Fruit fly (Drosophila melanogaster) whole organism, pupa: Measurements from ENCODE around the gene CG13843.

Experiments
- CG10348 ChIP-seq: fragments of 200-800 bp; sonication (Bioruptor generic); IDR thresholded peaks from 2 replicates; pipeline ENCODE4 v1.3.6; 2022; ENCODE audit warnings: missing biosample characterization, missing genetic modification characterization
- CG12605 ChIP-seq: fragments of 200-800 bp; sonication (Bioruptor generic); IDR thresholded peaks from 2 replicates; pipeline ENCODE4 v1.3.6; 2022; ENCODE audit warnings: missing biosample characterization, missing genetic modification characterization
- CG13204 ChIP-seq: fragments of 200-800 bp; sonication (Bioruptor generic); optimal IDR thresholded peaks from 2 replicates; lab custom pipeline; 2018; ENCODE audit warnings: missing biosample characterization, mild to moderate bottlenecking, missing genetic modification characterization, moderate library complexity
- CG14655 ChIP-seq: fragments of 200-800 bp; sonication (Bioruptor generic); optimal IDR thresholded peaks from 3 replicates; lab custom pipeline; 2017; ENCODE audit warnings: mild to moderate bottlenecking, missing biosample characterization, missing genetic modification reagents, missing genetic modification characterization
- CG15710 ChIP-seq: fragments of 200-800 bp; sonication (Bioruptor generic); optimal IDR thresholded peaks from 2 replicates; lab custom pipeline; 2018; ENCODE audit warnings: missing biosample characterization, mild to moderate bottlenecking, missing genetic modification characterization, moderate library complexity
- CG17806 ChIP-seq: fragments of 200-800 bp; sonication (Bioruptor generic); optimal IDR thresholded peaks from 2 replicates; lab custom pipeline; 2018; ENCODE audit warnings: missing biosample characterization, mild to moderate bottlenecking, missing genetic modification characterization, moderate library complexity
- CG32121 ChIP-seq: fragments of 200-800 bp; sonication (Bioruptor generic); IDR thresholded peaks from 2 replicates; pipeline ENCODE4 v1.3.6; 2022; ENCODE audit warnings: missing biosample characterization, missing genetic modification characterization
- CG34367 ChIP-seq: fragments of 200-800 bp; sonication (Bioruptor generic); optimal IDR thresholded peaks from 2 replicates; lab custom pipeline; 2018; ENCODE audit warnings: missing biosample characterization, mild to moderate bottlenecking, missing genetic modification characterization
- CG4496 ChIP-seq: fragments of 200-800 bp; sonication (Bioruptor generic); IDR thresholded peaks from 3 replicates; pipeline ENCODE4 v1.3.6; 2022; ENCODE audit warnings: missing biosample characterization, missing genetic modification characterization
- CG8159 ChIP-seq: fragments of 200-800 bp; sonication (Bioruptor generic); optimal IDR thresholded peaks from 3 replicates; lab custom pipeline; 2018; ENCODE audit warnings: missing biosample characterization, mild to moderate bottlenecking, missing genetic modification characterization, moderate library complexity
- CG8301 ChIP-seq: fragments of 200-800 bp; sonication (Bioruptor generic); optimal IDR thresholded peaks from 2 replicates; lab custom pipeline; 2018; ENCODE audit warnings: missing biosample characterization, mild to moderate bottlenecking, missing genetic modification characterization
- CG9948 ChIP-seq: fragments of 200-800 bp; sonication (Bioruptor generic); optimal IDR thresholded peaks from 2 replicates; lab custom pipeline; 2018; ENCODE audit warnings: missing biosample characterization, mild to moderate bottlenecking, missing genetic modification characterization, moderate library complexity
- D1 ChIP-seq: fragments of 200-800 bp; sonication (Bioruptor generic); optimal IDR thresholded peaks from 2 replicates; lab custom pipeline; 2018; ENCODE audit warnings: missing biosample characterization, mild to moderate bottlenecking, missing genetic modification characterization, moderate library complexity
- EcR ChIP-seq: fragments of 200-800 bp; sonication (Bioruptor generic); optimal IDR thresholded peaks from 3 replicates; lab custom pipeline; 2019; ENCODE audit warnings: missing biosample characterization, missing genetic modification characterization, mild to moderate bottlenecking, moderate library complexity, missing genetic modification reagents
- Ets98B ChIP-seq: fragments of 200-800 bp; sonication (Bioruptor generic); IDR thresholded peaks from 2 replicates; pipeline ENCODE4 v1.3.6; 2022; ENCODE audit warnings: missing biosample characterization, missing genetic modification characterization
- Pif1A ChIP-seq: fragments of 200-800 bp; sonication (Bioruptor generic); optimal IDR thresholded peaks from 3 replicates; lab custom pipeline; 2016; ENCODE audit warnings: missing biosample characterization, missing genetic modification characterization
- Pif1B ChIP-seq: fragments of 200-800 bp; sonication (Bioruptor generic); optimal IDR thresholded peaks from 3 replicates; lab custom pipeline; 2016; ENCODE audit warnings: missing biosample characterization, missing genetic modification characterization
- Snoo ChIP-seq: fragments of 200-800 bp; sonication (Bioruptor generic); optimal IDR thresholded peaks from 3 replicates; lab custom pipeline; 2017; ENCODE audit warnings: missing biosample characterization, mild to moderate bottlenecking, missing genetic modification characterization, inconsistent platforms
- fd96Ca ChIP-seq: fragments of 200-800 bp; sonication (Bioruptor generic); IDR thresholded peaks from 3 replicates; pipeline ENCODE4 v1.3.6; 2022; ENCODE audit warnings: missing biosample characterization, missing genetic modification characterization
- gl ChIP-seq: fragments of 200-800 bp; sonication (Bioruptor generic); optimal IDR thresholded peaks from 2 replicates; lab custom pipeline; 2018; ENCODE audit warnings: missing biosample characterization, mild to moderate bottlenecking, missing genetic modification characterization
- rn ChIP-seq: fragments of 200-800 bp; sonication (Bioruptor generic); IDR thresholded peaks from 2 replicates; pipeline ENCODE4 v1.3.6; 2022; ENCODE audit warnings: missing biosample characterization, missing genetic modification characterization

The CG13843 gene

DNA sequence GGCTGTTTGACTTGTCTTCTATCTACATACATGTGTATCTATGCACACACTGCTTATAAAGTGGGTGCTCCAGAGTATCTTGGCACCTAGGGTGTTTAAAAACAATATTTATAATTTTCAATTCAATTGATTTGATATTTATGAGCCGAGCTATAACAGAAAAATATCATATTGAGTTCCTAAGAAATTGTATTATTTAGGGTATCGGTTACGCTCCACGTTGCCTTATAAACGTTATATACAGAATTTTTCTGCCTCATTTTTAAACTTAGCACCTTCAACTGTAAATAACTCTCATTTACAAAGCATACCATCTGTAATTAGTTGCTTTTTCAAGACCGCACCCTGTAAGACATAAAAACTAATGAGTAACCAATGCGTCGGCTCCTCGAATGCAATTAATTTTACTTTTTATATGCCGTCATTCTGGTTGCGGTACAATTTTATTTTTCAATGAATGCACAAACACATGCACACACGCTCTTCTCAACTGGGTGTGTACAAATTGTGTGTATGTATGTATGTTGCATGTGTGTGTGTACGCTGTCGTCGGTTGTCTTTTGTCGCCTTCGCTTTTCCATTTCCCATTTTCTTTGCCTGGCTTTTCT is 18.5 kb upstream of the CG13843 start:
- TF ChIP-seq CG10348 (GFP tag; lab: Robert Waterston, UW) (0 out of 2 replicates have a peak, but pooled peaks have one; percentile 39), Pif1B (GFP tag; lab: Kevin White, UChicago) (peak; percentile 36), fd96Ca (GFP tag; lab: Robert Waterston, UW) (peak; percentile 37; the same call in 1 of the 3 replicates), CG34367 (tag; lab: Kevin White, UChicago) (peak; percentile 18), CG8301 (peak; percentile 75), D1 (tag; lab: Kevin White, UChicago) (no peak), CG15710 (tag; lab: Kevin White, UChicago) (peak; percentile 46), CG9948 (peak; percentile 43), CG8159 (tag; lab: Kevin White, UChicago) (peak; percentile 47), CG32121 (GFP tag; lab: Robert Waterston, UW) (peak; percentile 19; the same call in 1 of the 2 replicates), rn (GFP tag; lab: Robert Waterston, UW) (no peak), Pif1A (GFP tag; lab: Kevin White, UChicago) (peak; percentile 71), CG17806 (tag; lab: Kevin White, UChicago) (peak; percentile 48), CG4496 (GFP tag; lab: Robert Waterston, UW) (peak; percentile 46), Snoo (tag; lab: Kevin White, UChicago) (no peak), CG14655 (GFP tag; lab: Kevin White, UChicago) (peak; percentile 86)
- TF ChIP-seq, all 21 proteins: peak for 13

DNA sequence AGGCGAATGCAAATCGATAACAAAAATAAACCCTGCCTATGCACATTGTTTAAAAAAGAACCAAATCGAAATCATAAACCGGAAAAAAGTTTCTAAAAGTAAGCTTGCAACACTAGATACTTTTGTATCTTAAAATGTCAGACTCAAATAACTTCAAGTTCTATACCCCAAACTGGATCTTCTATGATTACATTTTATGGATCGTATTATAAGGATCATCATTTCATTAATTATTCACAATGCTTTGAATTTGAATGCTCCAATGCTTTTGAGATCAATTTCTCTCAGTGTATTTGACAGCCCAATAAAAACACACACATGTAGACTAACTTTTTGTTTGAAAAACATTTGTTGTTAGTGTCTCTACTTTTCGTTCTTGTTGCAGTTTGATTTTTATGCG is 15.0 kb upstream of the CG13843 start:
- TF ChIP-seq CG8159 (tag; lab: Kevin White, UChicago) (no peak), CG13204 (GFP tag; lab: Kevin White, UChicago) (no peak), Snoo (tag; lab: Kevin White, UChicago) (no peak), CG34367 (tag; lab: Kevin White, UChicago) (no peak), CG12605 (GFP tag; lab: Robert Waterston, UW) (no peak), gl (no peak), CG32121 (GFP tag; lab: Robert Waterston, UW) (no peak; the same call in 1 of the 2 replicates), CG14655 (GFP tag; lab: Kevin White, UChicago) (peak; percentile 75), fd96Ca (GFP tag; lab: Robert Waterston, UW) (no peak), CG17806 (tag; lab: Kevin White, UChicago) (no peak), CG15710 (tag; lab: Kevin White, UChicago) (no peak), CG9948 (peak; percentile 1), D1 (tag; lab: Kevin White, UChicago) (no peak), Pif1A (GFP tag; lab: Kevin White, UChicago) (peak; percentile 24), CG10348 (GFP tag; lab: Robert Waterston, UW) (no peak), CG4496 (GFP tag; lab: Robert Waterston, UW) (no peak), CG8301 (peak; percentile 74), rn (GFP tag; lab: Robert Waterston, UW) (peak; percentile 13; the same call in 1 of the 2 replicates), Ets98B (GFP tag; lab: Robert Waterston, UW) (0 out of 2 replicates have a peak, but pooled peaks have one; percentile 22), EcR (GFP tag; lab: Kevin White, UChicago) (no peak), Pif1B (GFP tag; lab: Kevin White, UChicago) (no peak)

DNA sequence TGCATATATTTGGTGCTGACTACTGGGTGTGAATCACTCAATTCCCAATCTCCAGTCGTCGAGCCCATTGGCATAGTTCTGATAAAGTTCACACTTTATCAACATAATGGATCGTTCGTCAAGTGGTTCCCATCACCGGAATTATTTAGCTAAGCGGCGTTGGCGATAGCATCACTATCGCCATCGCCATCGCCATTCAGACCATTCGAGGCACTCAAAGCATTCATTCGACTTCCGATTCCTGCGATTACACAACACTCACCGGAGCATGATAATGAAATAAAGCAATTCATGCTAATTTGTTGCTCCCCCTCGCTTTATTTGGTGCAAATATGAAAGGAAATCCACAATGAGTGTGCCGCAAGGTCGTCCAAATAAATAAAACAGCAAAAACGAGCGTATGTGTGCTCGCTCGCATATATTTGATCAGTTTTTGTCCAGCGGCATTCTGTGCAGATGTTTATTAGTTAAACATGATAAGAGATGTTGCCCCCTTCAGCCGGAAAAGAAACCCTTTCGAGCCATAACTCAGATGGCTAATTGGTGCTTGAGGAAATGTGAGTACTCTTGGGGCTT is 13.9 kb upstream of the CG13843 start:
- TF ChIP-seq CG13204 (GFP tag; lab: Kevin White, UChicago) (no peak), Pif1A (GFP tag; lab: Kevin White, UChicago) (no peak), CG14655 (GFP tag; lab: Kevin White, UChicago) (no peak), EcR (GFP tag; lab: Kevin White, UChicago) (no peak), CG8301 (no peak), fd96Ca (GFP tag; lab: Robert Waterston, UW) (no peak), CG32121 (GFP tag; lab: Robert Waterston, UW) (no peak), CG17806 (tag; lab: Kevin White, UChicago) (no peak), CG10348 (GFP tag; lab: Robert Waterston, UW) (no peak), gl (no peak), CG4496 (GFP tag; lab: Robert Waterston, UW) (no peak), Snoo (tag; lab: Kevin White, UChicago) (no peak), Ets98B (GFP tag; lab: Robert Waterston, UW) (no peak), rn (GFP tag; lab: Robert Waterston, UW) (no peak)

DNA sequence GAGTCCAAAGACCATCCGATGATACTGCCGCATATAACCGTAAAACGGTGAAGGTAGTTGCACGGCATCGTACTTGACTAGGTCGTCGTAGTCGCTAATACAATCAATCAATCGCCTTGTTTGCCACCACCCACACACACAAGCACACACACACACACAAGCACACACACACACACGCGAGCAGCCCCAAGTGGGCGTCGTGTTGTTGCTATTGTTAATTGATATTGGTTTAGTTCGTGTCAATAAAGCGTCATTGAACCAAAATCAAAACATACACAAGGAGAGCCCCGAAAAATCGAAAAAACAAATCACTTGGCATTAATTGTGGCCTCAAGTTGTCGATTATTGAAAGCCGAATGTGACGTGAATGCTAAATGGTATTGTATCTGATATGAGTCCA is 12.8 kb upstream of the CG13843 start:
- TF ChIP-seq Pif1B (GFP tag; lab: Kevin White, UChicago), result no peak
- TF ChIP-seq CG34367 (tag; lab: Kevin White, UChicago), result no peak
- TF ChIP-seq Pif1A (GFP tag; lab: Kevin White, UChicago), result no peak
- no peak for TF ChIP-seq Ets98B (GFP tag; lab: Robert Waterston, UW)
- TF ChIP-seq CG9948, result no peak
- no peak for TF ChIP-seq CG8159 (tag; lab: Kevin White, UChicago)
- TF ChIP-seq, all 21 proteins: peak for 0

DNA sequence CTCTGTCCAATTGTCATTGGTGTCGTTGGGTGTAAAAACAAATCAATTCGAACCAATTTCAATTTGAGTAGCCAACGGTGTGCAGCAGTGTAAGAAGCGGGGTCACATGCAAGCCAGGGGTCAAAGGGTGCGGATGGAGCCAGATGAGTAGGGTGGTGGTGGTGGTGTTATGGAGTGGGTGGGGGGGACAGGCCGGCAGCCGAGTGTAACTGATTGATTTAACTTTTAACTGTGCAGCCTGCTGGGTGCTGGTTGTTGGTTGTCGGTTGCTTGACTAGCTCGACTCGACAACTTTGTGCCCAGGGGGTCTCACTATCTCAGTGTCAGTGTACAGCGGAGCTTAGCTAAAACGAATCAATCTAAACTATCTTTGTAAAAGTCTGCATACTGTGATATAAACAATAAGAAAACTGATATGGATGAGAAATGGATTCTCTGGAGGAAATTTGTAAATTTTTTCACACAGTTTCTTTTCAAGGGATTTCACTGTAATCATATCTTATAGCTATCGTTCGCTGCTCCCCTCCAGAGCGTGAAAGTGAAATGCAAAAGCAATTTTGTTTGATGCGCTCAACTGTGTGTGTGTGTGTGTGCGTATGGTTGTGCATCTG is 11.8 kb upstream of the CG13843 start:
- TF ChIP-seq Snoo (tag; lab: Kevin White, UChicago), result no peak
- no peak for TF ChIP-seq CG13204 (GFP tag; lab: Kevin White, UChicago)
- TF ChIP-seq CG34367 (tag; lab: Kevin White, UChicago), result no peak
- TF ChIP-seq Pif1A (GFP tag; lab: Kevin White, UChicago), result no peak
- peak; percentile 92 for TF ChIP-seq Ets98B (GFP tag; lab: Robert Waterston, UW)
- TF ChIP-seq CG4496 (GFP tag; lab: Robert Waterston, UW), result peak; percentile 91
- TF ChIP-seq CG32121 (GFP tag; lab: Robert Waterston, UW), result peak; percentile 88
- no peak for TF ChIP-seq CG15710 (tag; lab: Kevin White, UChicago)
- peak; percentile 51 for TF ChIP-seq CG10348 (GFP tag; lab: Robert Waterston, UW)
- TF ChIP-seq rn (GFP tag; lab: Robert Waterston, UW), result peak; percentile 55; the same call in 1 of the 2 replicates
- no peak for TF ChIP-seq EcR (GFP tag; lab: Kevin White, UChicago)
- TF ChIP-seq D1 (tag; lab: Kevin White, UChicago), result no peak
- no peak for TF ChIP-seq CG17806 (tag; lab: Kevin White, UChicago)
- peak; percentile 79 for TF ChIP-seq fd96Ca (GFP tag; lab: Robert Waterston, UW)
- TF ChIP-seq CG9948, result no peak
- TF ChIP-seq CG8301, result no peak
- TF ChIP-seq CG12605 (GFP tag; lab: Robert Waterston, UW), result peak; percentile 86
- TF ChIP-seq Pif1B (GFP tag; lab: Kevin White, UChicago), result no peak
- no peak for TF ChIP-seq CG8159 (tag; lab: Kevin White, UChicago)
- TF ChIP-seq CG14655 (GFP tag; lab: Kevin White, UChicago), result no peak
- peak; percentile 2 for TF ChIP-seq gl
